Worm (Caenorhabditis elegans) whole organism, L1 larva: Measurements from ENCODE around the gene nhr-115.

Experiments
- ces-1 ChIP-seq: fragments of 150-350 bp; optimal IDR thresholded peaks from 2 replicates; lab custom pipeline; 2014; ENCODE audit warnings: missing biosample characterization, missing genetic modification reagents, missing genetic modification characterization
- lin-13 ChIP-seq: fragments of 150-350 bp; optimal IDR thresholded peaks from 2 replicates; lab custom pipeline; 2014; ENCODE audit warnings: missing biosample characterization, missing genetic modification reagents, missing genetic modification characterization
- nhr-47 ChIP-seq: sonication (generic microtip); optimal IDR thresholded peaks from 2 replicates; lab custom pipeline; 2016; ENCODE audit warnings: mild to moderate bottlenecking, missing genetic modification characterization, moderate library complexity, missing compliant biosample characterization
- unc-62 ChIP-seq: fragments of 150-350 bp; optimal IDR thresholded peaks from 2 replicates; lab custom pipeline; 2014; ENCODE audit warnings: missing biosample characterization, missing genetic modification reagents, missing genetic modification characterization

DNA sequence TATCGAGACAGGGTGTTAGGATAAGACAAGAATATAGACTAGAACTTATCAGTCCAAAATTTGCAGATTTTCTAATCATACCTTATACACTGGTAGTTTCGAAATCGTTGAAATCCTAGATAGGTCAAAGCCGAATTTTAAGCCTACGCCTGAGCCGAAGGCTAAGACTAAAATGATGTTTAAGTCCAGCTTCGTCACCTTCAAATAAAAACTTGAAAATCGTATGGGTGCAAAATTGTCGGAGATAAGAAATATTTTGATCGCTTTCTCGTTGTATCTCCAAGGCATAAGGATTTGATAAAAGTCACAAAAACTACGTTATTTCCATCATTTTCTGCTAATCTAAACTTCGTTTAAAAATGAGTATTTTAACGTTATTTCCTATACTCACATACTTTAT lies 31.7 kb upstream of the nhr-115 start, which contains the start of gene F41B5.12:
- no peak for TF ChIP-seq lin-13
- no peak for TF ChIP-seq unc-62 (GFP tag; lab: Kevin White, UChicago)
- TF ChIP-seq nhr-47 (tag; lab: Kevin White, UChicago): no peak
- TF ChIP-seq ces-1 (GFP tag; lab: Kevin White, UChicago): no peak
